Fruit fly (Drosophila melanogaster) whole organism, embryonic: ENCODE results near the gene Tango5.
A peak's percentile ranks its signal among the peaks of the same experiment; 100 is the strongest.

ENCODE experiments used
- ATbp ChIP-seq: fragments of 200-800 bp; sonication (Bioruptor generic); optimal IDR thresholded peaks from 2 replicates; lab custom pipeline; 2017; ENCODE audit warnings: missing biosample characterization, mild to moderate bottlenecking, missing genetic modification characterization, missing genetic modification reagents
- Ada2b ChIP-seq: fragments of 200-800 bp; sonication (Bioruptor generic); IDR thresholded peaks from 2 replicates; pipeline ENCODE4 v1.3.6; 2022; ENCODE audit warnings: missing biosample characterization, missing genetic modification characterization
- Aef1 ChIP-seq: fragments of 200-800 bp; sonication (Bioruptor generic); IDR thresholded peaks from 3 replicates; pipeline ENCODE4 v1.3.6; 2022; ENCODE audit warnings: missing biosample characterization, missing genetic modification characterization
- Antp ChIP-seq: fragments of 200-800 bp; sonication (Bioruptor generic); optimal IDR thresholded peaks from 3 replicates; lab custom pipeline; 2016; ENCODE audit warnings: missing biosample characterization, missing genetic modification characterization
- CG10321 ChIP-seq: fragments of 200-800 bp; sonication (Bioruptor generic); IDR thresholded peaks from 2 replicates; pipeline ENCODE4 v1.3.6; 2022; ENCODE audit warnings: missing biosample characterization, missing genetic modification characterization
- CG10431 ChIP-seq: fragments of 200-800 bp; sonication (Bioruptor generic); optimal IDR thresholded peaks from 3 replicates; lab custom pipeline; 2018; ENCODE audit warnings: missing biosample characterization, mild to moderate bottlenecking, missing genetic modification characterization
- CG10565 ChIP-seq: fragments of 200-800 bp; sonication (Bioruptor generic); optimal IDR thresholded peaks from 3 replicates; lab custom pipeline; 2016; ENCODE audit warnings: missing biosample characterization, mild to moderate bottlenecking, missing genetic modification characterization
- CG11723 ChIP-seq: fragments of 200-800 bp; sonication (Bioruptor generic); optimal IDR thresholded peaks from 2 replicates; lab custom pipeline; 2017; ENCODE audit warnings: missing biosample characterization, mild to moderate bottlenecking, missing genetic modification characterization
- CG12104 ChIP-seq: fragments of 200-800 bp; sonication (Bioruptor generic); optimal IDR thresholded peaks from 3 replicates; lab custom pipeline; 2016; ENCODE audit warnings: missing biosample characterization, missing genetic modification characterization
- CG12219 ChIP-seq: fragments of 200-800 bp; sonication (Bioruptor generic); optimal IDR thresholded peaks from 3 replicates; lab custom pipeline; 2018; ENCODE audit warnings: missing biosample characterization, mild to moderate bottlenecking, missing genetic modification characterization
- CG12942 ChIP-seq: fragments of 200-800 bp; sonication (Bioruptor generic); optimal IDR thresholded peaks from 3 replicates; lab custom pipeline; 2016; ENCODE audit warnings: missing biosample characterization, missing genetic modification characterization
- CG14860 ChIP-seq: fragments of 200-800 bp; sonication (Bioruptor generic); IDR thresholded peaks from 3 replicates; pipeline ENCODE4 v1.3.6; 2022; ENCODE audit warnings: missing biosample characterization, missing genetic modification characterization; ENCODE audit not compliant: partially characterized antibody
- CG16813 ChIP-seq: fragments of 200-800 bp; sonication (Bioruptor generic); IDR thresholded peaks from 3 replicates; pipeline ENCODE4 v1.3.6; 2022; ENCODE audit warnings: missing biosample characterization, missing genetic modification characterization; ENCODE audit not compliant: partially characterized antibody
- CG16863 ChIP-seq: fragments of 200-800 bp; sonication (Bioruptor generic); optimal IDR thresholded peaks from 3 replicates; lab custom pipeline; 2016; ENCODE audit warnings: missing biosample characterization, missing genetic modification characterization
- CG3281 ChIP-seq: fragments of 200-800 bp; sonication (Bioruptor generic); optimal IDR thresholded peaks from 3 replicates; lab custom pipeline; 2017; ENCODE audit warnings: missing biosample characterization, mild to moderate bottlenecking, missing genetic modification characterization
- CG4404 ChIP-seq: fragments of 200-800 bp; sonication (Bioruptor generic); IDR thresholded peaks from 2 replicates; pipeline ENCODE4 v1.3.6; 2022; ENCODE audit warnings: missing biosample characterization, missing genetic modification characterization
- CG6254 ChIP-seq: fragments of 200-800 bp; sonication (Bioruptor generic); optimal IDR thresholded peaks from 3 replicates; lab custom pipeline; 2017; ENCODE audit warnings: mild to moderate bottlenecking, missing biosample characterization, missing genetic modification reagents, missing genetic modification characterization
- CG6654 ChIP-seq: fragments of 200-800 bp; sonication (Bioruptor generic); optimal IDR thresholded peaks from 2 replicates; lab custom pipeline; 2017; ENCODE audit warnings: missing biosample characterization, mild to moderate bottlenecking, missing genetic modification characterization
- CG7786 ChIP-seq: fragments of 200-800 bp; sonication (Bioruptor generic); optimal IDR thresholded peaks from 2 replicates; lab custom pipeline; 2016; ENCODE audit warnings: missing biosample characterization, missing genetic modification characterization
- CG7987 ChIP-seq: fragments of 200-800 bp; sonication (Bioruptor generic); optimal IDR thresholded peaks from 2 replicates; lab custom pipeline; 2018; ENCODE audit warnings: missing biosample characterization, mild to moderate bottlenecking, missing genetic modification characterization, moderate library complexity
- CG8089 ChIP-seq: fragments of 200-800 bp; sonication (Bioruptor generic); optimal IDR thresholded peaks from 3 replicates; lab custom pipeline; 2016; ENCODE audit warnings: missing biosample characterization, missing genetic modification characterization
- Doc3 ChIP-seq: fragments of 200-800 bp; sonication (Bioruptor generic); IDR thresholded peaks from 3 replicates; pipeline ENCODE4 v1.3.6; 2022; ENCODE audit warnings: missing biosample characterization, missing genetic modification characterization; ENCODE audit not compliant: partially characterized antibody
- Ets65A ChIP-seq: fragments of 200-800 bp; sonication (Bioruptor generic); peaks from one replicate; lab custom pipeline; 2016; ENCODE audit warnings: missing biosample characterization, missing genetic modification characterization
- HmgZ ChIP-seq: fragments of 200-800 bp; sonication (Bioruptor generic); optimal IDR thresholded peaks from 2 replicates; lab custom pipeline; 2018; ENCODE audit warnings: missing biosample characterization, mild to moderate bottlenecking, missing genetic modification characterization
- Kr ChIP-seq: fragments of 200-800 bp; sonication (Bioruptor generic); optimal IDR thresholded peaks from 2 replicates; lab custom pipeline; 2017; ENCODE audit warnings: missing biosample characterization, mild to moderate bottlenecking, missing genetic modification characterization
- MTF-1 ChIP-seq: fragments of 200-800 bp; sonication (Bioruptor generic); optimal IDR thresholded peaks from 2 replicates; lab custom pipeline; 2018; ENCODE audit warnings: missing biosample characterization, mild to moderate bottlenecking, missing genetic modification characterization, borderline replicate concordance
- Max ChIP-seq: fragments of 200-800 bp; sonication (Bioruptor generic); optimal IDR thresholded peaks from 2 replicates; lab custom pipeline; 2016; ENCODE audit warnings: missing biosample characterization, mild to moderate bottlenecking, missing genetic modification characterization
- Med ChIP-seq: fragments of 200-800 bp; sonication (Bioruptor generic); peaks from one replicate; lab custom pipeline; 2016; ENCODE audit warnings: missing biosample characterization, missing genetic modification characterization, mild to moderate bottlenecking, inconsistent platforms, moderate library complexity
- NFAT ChIP-seq: fragments of 200-800 bp; sonication (Bioruptor generic); IDR thresholded peaks from 2 replicates; pipeline ENCODE4 v1.3.6; 2022; ENCODE audit warnings: missing biosample characterization, missing genetic modification characterization
- Nf-YB ChIP-seq: fragments of 200-800 bp; sonication (Bioruptor generic); optimal IDR thresholded peaks from 3 replicates; lab custom pipeline; 2019; ENCODE audit warnings: missing biosample characterization, mild to moderate bottlenecking, missing genetic modification characterization, moderate library complexity
- Usf ChIP-seq: fragments of 200-800 bp; sonication (Bioruptor generic); optimal IDR thresholded peaks from 2 replicates; lab custom pipeline; 2017; ENCODE audit warnings: missing genotype, missing biosample characterization, missing genetic modification characterization
- bab2 ChIP-seq: fragments of 200-800 bp; sonication (Bioruptor generic); optimal IDR thresholded peaks from 2 replicates; lab custom pipeline; 2016; ENCODE audit warnings: missing biosample characterization, missing genetic modification characterization
- cad ChIP-seq: fragments of >200 bp; optimal IDR thresholded peaks from 2 replicates; lab custom pipeline; 2017; ENCODE audit warnings: missing biosample characterization, missing genetic modification characterization
- croc ChIP-seq: fragments of 200-800 bp; sonication (Bioruptor generic); conservative IDR thresholded peaks from 3 replicates; pipeline ENCODE4 v1.3.6; 2022; ENCODE audit warnings: missing biosample characterization, missing genetic modification characterization
- crol ChIP-seq: fragments of 200-800 bp; sonication (Bioruptor generic); IDR thresholded peaks from 2 replicates; pipeline ENCODE4 v1.3.6; 2022; ENCODE audit warnings: missing biosample characterization, missing genetic modification characterization
- disco-r ChIP-seq: fragments of 200-800 bp; sonication (Bioruptor generic); optimal IDR thresholded peaks from 2 replicates; lab custom pipeline; 2016; ENCODE audit warnings: missing biosample characterization, missing genetic modification characterization
- ewg ChIP-seq: fragments of 200-800 bp; sonication (Bioruptor generic); optimal IDR thresholded peaks from 3 replicates; lab custom pipeline; 2017; ENCODE audit warnings: mild to moderate bottlenecking, missing biosample characterization, missing genetic modification reagents, missing genetic modification characterization
- eyg ChIP-seq: fragments of 200-800 bp; sonication (Bioruptor generic); optimal IDR thresholded peaks from 3 replicates; lab custom pipeline; 2016; ENCODE audit warnings: missing biosample characterization, missing genetic modification characterization
- fu2 ChIP-seq: fragments of 200-800 bp; sonication (Bioruptor generic); optimal IDR thresholded peaks from 2 replicates; lab custom pipeline; 2016; ENCODE audit warnings: missing biosample characterization, missing genetic modification characterization
- gem ChIP-seq: fragments of 200-800 bp; sonication (Bioruptor generic); optimal IDR thresholded peaks from 2 replicates; lab custom pipeline; 2019; ENCODE audit warnings: missing biosample characterization, mild to moderate bottlenecking, missing genetic modification characterization, moderate library complexity
- gfzf ChIP-seq: fragments of 200-800 bp; sonication (Bioruptor generic); optimal IDR thresholded peaks from 2 replicates; lab custom pipeline; 2016; ENCODE audit warnings: missing biosample characterization, mild to moderate bottlenecking, missing genetic modification characterization, moderate library complexity
- gro ChIP-seq: fragments of 200-800 bp; sonication (Bioruptor generic); optimal IDR thresholded peaks from 2 replicates; lab custom pipeline; 2016; ENCODE audit warnings: missing biosample characterization, missing genetic modification characterization
- h ChIP-seq: fragments of >200 bp; optimal IDR thresholded peaks from 2 replicates; lab custom pipeline; 2017
- lola ChIP-seq, 3 experiments: fragments of >200 bp in 2 of 3; fragments of 200-800 bp in 1 of 3; sonication (Bioruptor generic) in 1 of 3; optimal IDR thresholded peaks; 2 replicates each; lab custom pipeline; 2017 to 2019; ENCODE audit warnings: missing biosample characterization in 3 of 3, missing genetic modification characterization in 3 of 3, mild to moderate bottlenecking in 1 of 3, moderate library complexity in 1 of 3
- onecut ChIP-seq: fragments of 200-800 bp; sonication (Bioruptor generic); IDR thresholded peaks from 2 replicates; pipeline ENCODE4 v1.3.6; 2022; ENCODE audit warnings: missing biosample characterization, missing genetic modification characterization
- ro ChIP-seq: fragments of 200-800 bp; sonication (Bioruptor generic); IDR thresholded peaks from 2 replicates; pipeline ENCODE4 v1.3.6; 2022; ENCODE audit warnings: missing biosample characterization, missing genetic modification characterization
- scrt ChIP-seq: fragments of 200-800 bp; sonication (Bioruptor generic); optimal IDR thresholded peaks from 2 replicates; lab custom pipeline; 2018; ENCODE audit warnings: missing biosample characterization, mild to moderate bottlenecking, missing genetic modification characterization, moderate library complexity
- tll ChIP-seq, 2 experiments: fragments of 200-800 bp in 1 of 2; fragments of >200 bp in 1 of 2; sonication (Bioruptor generic) in 1 of 2; optimal IDR thresholded peaks; 2 replicates each; lab custom pipeline; 2017 to 2019; ENCODE audit warnings: missing biosample characterization in 2 of 2, missing genetic modification characterization in 2 of 2, mild to moderate bottlenecking in 1 of 2, moderate library complexity in 1 of 2
- tup ChIP-seq: fragments of 200-800 bp; sonication (Bioruptor generic); optimal IDR thresholded peaks from 2 replicates; lab custom pipeline; 2016; ENCODE audit warnings: missing biosample characterization, mild to moderate bottlenecking, missing genetic modification characterization, moderate library complexity
- vfl ChIP-seq: fragments of 200-800 bp; sonication (Bioruptor generic); optimal IDR thresholded peaks from 2 replicates; lab custom pipeline; 2016; ENCODE audit warnings: missing biosample characterization, missing genetic modification characterization
- vvl ChIP-seq: fragments of 200-800 bp; sonication (Bioruptor generic); IDR thresholded peaks from 2 replicates; pipeline ENCODE4 v1.3.6; 2022; ENCODE audit warnings: missing biosample characterization, missing genetic modification characterization

Gene Tango5

DNA sequence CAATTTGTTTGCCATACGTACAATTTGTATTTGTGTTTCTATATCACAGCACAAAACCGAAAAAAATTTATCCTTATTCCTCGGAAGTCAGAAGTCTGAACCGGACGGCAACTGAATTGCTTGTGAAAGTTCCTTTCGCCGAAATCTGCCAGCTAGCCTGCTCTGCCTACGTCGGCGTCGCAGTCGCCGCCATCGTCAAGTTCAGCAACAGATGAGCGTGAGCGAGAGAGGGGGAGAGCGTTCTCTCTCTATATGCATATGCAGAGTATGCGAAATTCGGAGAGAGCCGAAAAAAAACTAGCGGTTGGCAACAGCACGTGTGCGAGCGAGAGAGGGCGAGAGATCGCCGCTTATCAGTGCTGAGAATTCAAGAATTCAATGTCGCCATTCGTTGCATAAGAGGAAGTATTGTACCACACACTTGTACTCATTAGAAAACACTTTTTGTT lies 20.1 kb upstream of the Tango5 start (continued):
- TF ChIP-seq scrt, result peak; percentile 94
- no peak for TF ChIP-seq HmgZ (tag; lab: Kevin White, UChicago)
- TF ChIP-seq ro (GFP tag; lab: Robert Waterston, UW), result no peak
- no peak for TF ChIP-seq CG8089
- TF ChIP-seq Nf-YB (GFP tag; lab: Kevin White, UChicago), result no peak
- TF ChIP-seq gro (GFP tag; lab: Kevin White, UChicago), result no peak
- TF ChIP-seq fu2 (GFP tag; lab: Kevin White, UChicago), result no peak
- no peak for TF ChIP-seq NFAT (GFP tag; lab: Robert Waterston, UW)
- no peak for TF ChIP-seq CG7786 (GFP tag; lab: Kevin White, UChicago)
- TF ChIP-seq disco-r, result no peak
- no peak for TF ChIP-seq Antp
- no peak for TF ChIP-seq CG10565 (GFP tag; lab: Kevin White, UChicago)
- no peak for TF ChIP-seq lola (GFP tag; optimal IDR thresholded peaks at IDR 0.05; lab: Kevin White, UChicago)
- no peak for TF ChIP-seq CG11723 (GFP tag; lab: Kevin White, UChicago)
- no peak for TF ChIP-seq CG12219
- no peak for TF ChIP-seq CG16863 (GFP tag; lab: Kevin White, UChicago)
- no peak for TF ChIP-seq Aef1 (GFP tag; lab: Robert Waterston, UW)
- TF ChIP-seq CG12942 (GFP tag; lab: Kevin White, UChicago), result no peak
- TF ChIP-seq onecut (GFP tag; lab: Robert Waterston, UW), result no peak
- 0 out of 3 replicates have a peak, but pooled peaks have one; percentile 16 for TF ChIP-seq CG16813 (GFP tag; lab: Robert Waterston, UW)
- no peak for TF ChIP-seq cad
- TF ChIP-seq Doc3 (GFP tag; lab: Robert Waterston, UW), result no peak
- no peak for TF ChIP-seq Ada2b (GFP tag; lab: Robert Waterston, UW)
- no peak for TF ChIP-seq eyg
- TF ChIP-seq CG4404 (GFP tag; lab: Robert Waterston, UW), result no peak
- peak; percentile 18 for TF ChIP-seq Ets65A (GFP tag; lab: Kevin White, UChicago)
- peak; percentile 32; the same call in 1 of the 2 replicates for TF ChIP-seq crol (GFP tag; lab: Robert Waterston, UW)
- TF ChIP-seq MTF-1 (GFP tag; lab: Kevin White, UChicago), result peak; percentile 0
- TF ChIP-seq Med (GFP tag; lab: Kevin White, UChicago), result no peak
- no peak for TF ChIP-seq CG6254
- no peak for TF ChIP-seq bab2 (GFP tag; lab: Kevin White, UChicago)
- TF ChIP-seq ATbp, result no peak
- no peak for TF ChIP-seq CG10431
- no peak for TF ChIP-seq Max (GFP tag; lab: Kevin White, UChicago)
- TF ChIP-seq vvl (GFP tag; lab: Robert Waterston, UW), result no peak; the same call in 1 of the 2 replicates
- TF ChIP-seq CG12104, result no peak
- no peak for TF ChIP-seq gem (tag; lab: Kevin White, UChicago)
- no peak for TF ChIP-seq tup (GFP tag; lab: Kevin White, UChicago)
- TF ChIP-seq CG3281 (GFP tag; lab: Kevin White, UChicago), result no peak
- no peak for TF ChIP-seq croc (GFP tag; lab: Robert Waterston, UW)
- no peak for TF ChIP-seq CG10321 (GFP tag; lab: Robert Waterston, UW)
- TF ChIP-seq Usf (GFP tag; lab: Kevin White, UChicago), result no peak
- TF ChIP-seq tll (GFP tag; optimal IDR thresholded peaks at IDR 0.05; lab: Kevin White, UChicago), result no peak
- TF ChIP-seq CG14860 (GFP tag; lab: Robert Waterston, UW), result no peak
- TF ChIP-seq CG6654 (GFP tag; lab: Kevin White, UChicago), result no peak
- no peak for TF ChIP-seq gfzf (GFP tag; lab: Kevin White, UChicago)
- no peak for TF ChIP-seq h (lab: Kevin White, UChicago)
- no peak for TF ChIP-seq vfl (GFP tag; lab: Kevin White, UChicago)
- no peak for TF ChIP-seq ewg (GFP tag; lab: Kevin White, UChicago)
- TF ChIP-seq CG7987 (GFP tag; lab: Kevin White, UChicago), result peak; percentile 2
- no peak for TF ChIP-seq Kr (GFP tag; lab: Kevin White, UChicago)
